Comparison of ENCODE assay signal across 3 worm cellular contexts in the genomic region with DNA sequence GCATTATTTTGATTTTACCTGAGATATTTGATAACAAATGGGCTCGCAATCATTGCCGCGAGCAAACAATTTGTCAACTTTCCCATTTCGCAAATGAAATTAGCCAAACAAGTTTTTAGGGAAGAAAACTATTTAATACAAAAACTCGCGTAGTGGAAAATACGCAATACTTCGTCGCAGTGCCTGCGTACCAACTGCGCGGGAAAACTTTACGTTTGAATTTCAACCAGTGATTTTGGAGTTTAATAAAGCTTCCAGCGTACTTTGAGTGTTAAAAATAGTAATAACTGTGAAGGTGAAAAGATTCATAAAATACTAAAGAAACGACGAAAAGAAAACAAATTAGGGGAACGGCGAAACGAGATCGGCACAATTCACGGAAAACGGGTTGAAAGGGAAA.
A peak's percentile ranks its signal among the peaks of the same experiment; 100 is the strongest.
TF ChIP-seq lines count a peak whose summit lies in the region.

tofu-7 (minus strand) TSS at position 111 of the 400 bp plus-strand sequence.

TF ChIP-seq in whole organism, L1 larva, 84 proteins besides CTCF, POLR2A, EP300 and RAD21:
- TF ChIP-seq efl-1 (optimal IDR thresholded peaks at IDR 0.05; lab: Kevin White, UChicago), result peak; percentile 10 to 91
- TF ChIP-seq efl-1 (GFP tag; optimal IDR thresholded peaks at IDR 0.05 in 1 of 2; lab: Kevin White, UChicago), result peak in 1 of 2 experiments; percentile 12
- peak in 1 of 3 experiments; percentile 44 for TF ChIP-seq dpl-1 (GFP tag; optimal IDR thresholded peaks at IDR 0.05; lab: Kevin White, UChicago)
- TF ChIP-seq fkh-10 (GFP tag; optimal IDR thresholded peaks at IDR 0.05; lab: Kevin White, UChicago), result no peak
- TF ChIP-seq skn-1 (tag; optimal IDR thresholded peaks at IDR 0.05; lab: Kevin White, UChicago), result no peak
- no peak for TF ChIP-seq C04F5.9 (tag; optimal IDR thresholded peaks at IDR 0.05; lab: Kevin White, UChicago)
- TF ChIP-seq nhr-20 (tag; optimal IDR thresholded peaks at IDR 0.05; lab: Kevin White, UChicago), result no peak

TF ChIP-seq in whole organism, L4 larva, 104 proteins besides CTCF, POLR2A, EP300 and RAD21:
- TF ChIP-seq mxl-2 (GFP tag; conservative IDR thresholded peaks at IDR 0.05; lab: Robert Waterston, UW) (no peak), lin-38 (GFP tag; IDR thresholded peaks at IDR 0.05; lab: Robert Waterston, UW) (peak; percentile 11; the same call in 1 of the 2 replicates)

TF ChIP-seq in whole organism, young adult, 124 proteins besides CTCF, POLR2A, EP300 and RAD21:
- TF ChIP-seq somi-1 (GFP tag; optimal IDR thresholded peaks at IDR 0.05; lab: Kevin White, UChicago), result no peak
- no peak for TF ChIP-seq ztf-25 (GFP tag; IDR thresholded peaks at IDR 0.05; lab: Robert Waterston, UW)
- TF ChIP-seq B0019.2 (GFP tag; conservative IDR thresholded peaks at IDR 0.05; lab: Robert Waterston, UW), result peak; percentile 66; the same call in 1 of the 2 replicates
- no peak for TF ChIP-seq hmg-20 (GFP tag; IDR thresholded peaks at IDR 0.05; lab: Robert Waterston, UW)
- peak; percentile 51 for TF ChIP-seq F33H1.4 (GFP tag; IDR thresholded peaks at IDR 0.05; lab: Robert Waterston, UW)
- TF ChIP-seq D2030.7 (GFP tag; IDR thresholded peaks at IDR 0.05; lab: Robert Waterston, UW), result peak; percentile 28; the same call in 1 of the 2 replicates
- peak; percentile 27 for TF ChIP-seq dpl-1 (GFP tag; optimal IDR thresholded peaks at IDR 0.05; lab: Kevin White, UChicago)
- TF ChIP-seq hsf-1 (GFP tag; IDR thresholded peaks at IDR 0.05; lab: Robert Waterston, UW), result peak; percentile 6; the same call in 1 of the 2 replicates
- peak; percentile 11 for TF ChIP-seq F49E8.2 (tag; optimal IDR thresholded peaks at IDR 0.05; lab: Kevin White, UChicago; ENCODE audit: insufficient read depth)
- peak; percentile 11 for TF ChIP-seq hrde-1 (tag; optimal IDR thresholded peaks at IDR 0.05; lab: Kevin White, UChicago; ENCODE audit: borderline replicate concordance)
- TF ChIP-seq atf-7 (tag; optimal IDR thresholded peaks at IDR 0.05; lab: Kevin White, UChicago), result no peak
- peak; percentile 37; the same call in 1 of the 2 replicates for TF ChIP-seq dox-1 (GFP tag; IDR thresholded peaks at IDR 0.05; lab: Robert Waterston, UW)
- 0 out of 2 replicates have a peak, but pooled peaks have one; percentile 34 for TF ChIP-seq madf-6 (GFP tag; IDR thresholded peaks at IDR 0.05; lab: Robert Waterston, UW)
- no peak for TF ChIP-seq fkh-3 (tag; optimal IDR thresholded peaks at IDR 0.05; lab: Kevin White, UChicago)
- peak; percentile 34 for TF ChIP-seq lsl-1 (GFP tag; optimal IDR thresholded peaks at IDR 0.05; lab: Kevin White, UChicago)
- TF ChIP-seq efl-1 (GFP tag; optimal IDR thresholded peaks at IDR 0.05; lab: Kevin White, UChicago), result peak; percentile 80
- no peak for TF ChIP-seq Y56A3A.18 (GFP tag; IDR thresholded peaks at IDR 0.05; lab: Robert Waterston, UW)
- no peak for TF ChIP-seq nhr-27 (tag; optimal IDR thresholded peaks at IDR 0.05; lab: Kevin White, UChicago)
- peak; percentile 2 for TF ChIP-seq F23B12.7 (tag; optimal IDR thresholded peaks at IDR 0.05; lab: Kevin White, UChicago; ENCODE audit: insufficient read depth)
- no peak for TF ChIP-seq cebp-2 (GFP tag; IDR thresholded peaks at IDR 0.05; lab: Robert Waterston, UW)
- TF ChIP-seq lin-54 (GFP tag; optimal IDR thresholded peaks at IDR 0.05; lab: Kevin White, UChicago), result peak; percentile 72
- TF ChIP-seq him-1 (tag; optimal IDR thresholded peaks at IDR 0.05; lab: Kevin White, UChicago), result peak; percentile 30
TF ChIP-seq in whole organism, young adult: peak in this region for 14.
